Worm (Caenorhabditis elegans): ENCODE data around the gene wdr-37.

DNA sequence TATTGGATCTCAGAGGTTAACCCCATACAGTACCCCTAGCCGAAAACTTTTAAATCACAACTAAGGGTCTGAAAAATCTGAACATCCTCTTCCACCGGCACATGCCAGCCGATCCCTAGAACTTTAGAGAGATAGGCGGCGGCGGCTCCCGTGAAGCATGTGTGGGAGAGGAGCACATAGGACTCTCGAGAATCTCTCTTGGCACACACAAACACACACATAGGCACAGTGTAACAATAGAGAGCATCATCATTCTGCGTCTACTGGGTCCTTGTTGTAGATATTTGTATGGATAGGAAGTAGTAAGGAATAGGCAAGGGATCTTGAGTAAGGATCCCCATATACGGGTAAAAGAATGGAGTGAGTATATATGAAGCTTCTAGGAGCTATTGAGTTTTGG, 34.2 kb downstream of the wdr-37 start:
- TF ChIP-seq dsc-1 (tag; optimal IDR thresholded peaks at IDR 0.05) (peak; percentile 26), ces-1 (GFP tag; optimal IDR thresholded peaks at IDR 0.05) (no peak), C16A3.4 (tag; optimal IDR thresholded peaks at IDR 0.05) (no peak), dpl-1 (GFP tag; optimal IDR thresholded peaks at IDR 0.05) (no peak), efl-3 (GFP tag; optimal IDR thresholded peaks at IDR 0.05) (no peak)

All from whole organism, L1 larva.